Fruit fly (Drosophila melanogaster) whole organism, prepupa: ENCODE data around the gene RpS29.

ENCODE experiments used
- Blimp-1 ChIP-seq: fragments of 200-800 bp; sonication (Bioruptor generic); optimal IDR thresholded peaks from 3 replicates; lab custom pipeline; 2017; ENCODE audit warnings: missing biosample characterization, missing genetic modification characterization, mild to moderate bottlenecking, moderate library complexity, missing genetic modification reagents
- CG11294 ChIP-seq: fragments of 200-800 bp; sonication (Bioruptor generic); IDR thresholded peaks from 2 replicates; pipeline ENCODE4 v1.3.6; 2022; ENCODE audit warnings: missing biosample characterization, missing genetic modification characterization
- CG11762 ChIP-seq: fragments of 200-800 bp; sonication (Bioruptor generic); optimal IDR thresholded peaks from 3 replicates; lab custom pipeline; 2016; ENCODE audit warnings: missing biosample characterization, missing genetic modification characterization; ENCODE audit not compliant: insufficient read depth
- CG11902 ChIP-seq: fragments of 200-800 bp; sonication (Bioruptor generic); optimal IDR thresholded peaks from 3 replicates; lab custom pipeline; 2016; ENCODE audit warnings: missing biosample characterization, missing genetic modification characterization
- CG15336 ChIP-seq: fragments of 200-800 bp; sonication (Bioruptor generic); IDR thresholded peaks from 2 replicates; pipeline ENCODE4 v1.3.6; 2022; ENCODE audit warnings: missing biosample characterization, missing genetic modification characterization
- CG1621 ChIP-seq: fragments of 200-800 bp; sonication (Bioruptor generic); optimal IDR thresholded peaks from 3 replicates; lab custom pipeline; 2018; ENCODE audit warnings: missing biosample characterization, mild to moderate bottlenecking, missing genetic modification characterization
- CG16779 ChIP-seq: fragments of 200-800 bp; sonication (Bioruptor generic); optimal IDR thresholded peaks from 3 replicates; lab custom pipeline; 2017; ENCODE audit warnings: missing biosample characterization, mild to moderate bottlenecking, missing genetic modification characterization
- CG3032 ChIP-seq: fragments of 200-800 bp; optimal IDR thresholded peaks from 2 replicates; lab custom pipeline; 2019; ENCODE audit warnings: missing biosample characterization, mild to moderate bottlenecking, missing genetic modification characterization, moderate library complexity
- CG31627 ChIP-seq: fragments of 200-800 bp; sonication (Bioruptor generic); optimal IDR thresholded peaks from 3 replicates; lab custom pipeline; 2016; ENCODE audit warnings: missing biosample characterization, missing genetic modification characterization
- CG34406 ChIP-seq: fragments of 200-800 bp; sonication (Bioruptor generic); optimal IDR thresholded peaks from 3 replicates; lab custom pipeline; 2016; ENCODE audit warnings: missing biosample characterization, missing genetic modification characterization
- CG3919 ChIP-seq: fragments of 200-800 bp; sonication (Bioruptor generic); optimal IDR thresholded peaks from 3 replicates; lab custom pipeline; 2016; ENCODE audit warnings: missing biosample characterization, missing genetic modification characterization
- CG4318 ChIP-seq: fragments of 200-800 bp; sonication (Bioruptor generic); optimal IDR thresholded peaks from 3 replicates; lab custom pipeline; 2017; ENCODE audit warnings: missing biosample characterization, mild to moderate bottlenecking, missing genetic modification characterization
- CG6276 ChIP-seq: fragments of 200-800 bp; sonication (Bioruptor generic); optimal IDR thresholded peaks from 2 replicates; lab custom pipeline; 2017; ENCODE audit warnings: missing biosample characterization, mild to moderate bottlenecking, missing genetic modification characterization
- CG6808 ChIP-seq: fragments of 200-800 bp; sonication (Bioruptor generic); optimal IDR thresholded peaks from 3 replicates; lab custom pipeline; 2017; ENCODE audit warnings: missing biosample characterization, missing genetic modification characterization, mild to moderate bottlenecking, moderate library complexity, missing genetic modification reagents
- CG6854 ChIP-seq: fragments of 200-800 bp; sonication (Bioruptor generic); optimal IDR thresholded peaks from 2 replicates; lab custom pipeline; 2017; ENCODE audit warnings: missing biosample characterization, mild to moderate bottlenecking, missing genetic modification characterization
- CG7368 ChIP-seq: fragments of 200-800 bp; sonication (Bioruptor generic); optimal IDR thresholded peaks from 3 replicates; lab custom pipeline; 2016; ENCODE audit warnings: missing biosample characterization, missing genetic modification characterization
- CG8119 ChIP-seq: fragments of 200-800 bp; sonication (Bioruptor generic); IDR thresholded peaks from 3 replicates; pipeline ENCODE4 v1.3.6; 2022; ENCODE audit warnings: missing biosample characterization, missing genetic modification characterization
- CG9139 ChIP-seq: fragments of 200-800 bp; sonication (Bioruptor generic); optimal IDR thresholded peaks from 3 replicates; lab custom pipeline; 2017; ENCODE audit warnings: missing biosample characterization, mild to moderate bottlenecking, missing genetic modification characterization
- Eip78C ChIP-seq: fragments of 200-800 bp; sonication (Bioruptor generic); peaks from one replicate; lab custom pipeline; 2016; ENCODE audit warnings: missing biosample characterization, missing genetic modification characterization
- Eip93F ChIP-seq: fragments of 200-800 bp; sonication (Bioruptor generic); optimal IDR thresholded peaks from 2 replicates; lab custom pipeline; 2016; ENCODE audit warnings: missing biosample characterization, mild to moderate bottlenecking, missing genetic modification characterization
- Ets21C ChIP-seq: fragments of 200-800 bp; sonication (Bioruptor generic); optimal IDR thresholded peaks from 3 replicates; lab custom pipeline; 2016; ENCODE audit warnings: missing biosample characterization, missing genetic modification characterization
- Ets96B ChIP-seq: fragments of 200-800 bp; optimal IDR thresholded peaks from 2 replicates; lab custom pipeline; 2019; ENCODE audit warnings: missing biosample characterization, mild to moderate bottlenecking, missing genetic modification characterization, moderate library complexity
- Gug ChIP-seq: fragments of 200-800 bp; sonication (Bioruptor generic); IDR thresholded peaks from 2 replicates; pipeline ENCODE4 v1.3.6; 2022; ENCODE audit warnings: missing biosample characterization, missing genetic modification characterization
- Hr38 ChIP-seq: sonication (Bioruptor generic); optimal IDR thresholded peaks from 2 replicates; lab custom pipeline; 2016; ENCODE audit warnings: missing biosample characterization, missing genetic modification characterization
- Hr39 ChIP-seq: fragments of 200-800 bp; sonication (Bioruptor generic); optimal IDR thresholded peaks from 2 replicates; lab custom pipeline; 2016; ENCODE audit warnings: missing biosample characterization, missing genetic modification characterization
- Hr4 ChIP-seq: fragments of 200-800 bp; sonication (Bioruptor generic); optimal IDR thresholded peaks from 3 replicates; lab custom pipeline; 2016; ENCODE audit warnings: missing biosample characterization, missing genetic modification characterization
- Lpt ChIP-seq: fragments of 200-800 bp; sonication (Bioruptor generic); optimal IDR thresholded peaks from 3 replicates; lab custom pipeline; 2016; ENCODE audit warnings: missing biosample characterization, missing genetic modification characterization
- Met ChIP-seq: fragments of 200-800 bp; sonication (Bioruptor generic); optimal IDR thresholded peaks from 3 replicates; lab custom pipeline; 2016; ENCODE audit warnings: missing biosample characterization, missing genetic modification characterization
- Smox ChIP-seq: fragments of 200-800 bp; sonication (Bioruptor generic); optimal IDR thresholded peaks from 3 replicates; lab custom pipeline; 2016; ENCODE audit warnings: missing biosample characterization, missing genetic modification characterization
- achi ChIP-seq: fragments of 200-800 bp; sonication (Bioruptor generic); optimal IDR thresholded peaks from 3 replicates; lab custom pipeline; 2016; ENCODE audit warnings: missing biosample characterization, missing genetic modification characterization
- acj6 ChIP-seq: fragments of 200-800 bp; sonication (Bioruptor generic); optimal IDR thresholded peaks from 3 replicates; lab custom pipeline; 2016; ENCODE audit warnings: missing biosample characterization, missing genetic modification characterization
- cyc ChIP-seq: fragments of 200-800 bp; sonication (Bioruptor generic); optimal IDR thresholded peaks from 3 replicates; lab custom pipeline; 2016; ENCODE audit warnings: missing biosample characterization, missing genetic modification characterization
- dsx ChIP-seq: fragments of 200-800 bp; optimal IDR thresholded peaks from 3 replicates; lab custom pipeline; 2019; ENCODE audit warnings: missing biosample characterization, mild to moderate bottlenecking, missing genetic modification characterization, moderate library complexity; ENCODE audit not compliant: poor library complexity, severe bottlenecking
- eg ChIP-seq: fragments of 200-800 bp; sonication (Bioruptor generic); IDR thresholded peaks from 3 replicates; pipeline ENCODE4 v1.3.6; 2022; ENCODE audit warnings: missing biosample characterization, missing genetic modification characterization
- esn ChIP-seq: fragments of 200-800 bp; sonication (Bioruptor generic); optimal IDR thresholded peaks from 2 replicates; lab custom pipeline; 2016; ENCODE audit warnings: missing biosample characterization, mild to moderate bottlenecking, missing genetic modification characterization, moderate library complexity
- fd59A ChIP-seq: fragments of 200-800 bp; sonication (Bioruptor generic); optimal IDR thresholded peaks from 2 replicates; lab custom pipeline; 2017; ENCODE audit warnings: missing biosample characterization, mild to moderate bottlenecking, missing genetic modification characterization, missing genetic modification reagents
- lz ChIP-seq: fragments of 200-800 bp; sonication (Bioruptor generic); optimal IDR thresholded peaks from 3 replicates; lab custom pipeline; 2016; ENCODE audit warnings: missing biosample characterization, missing genetic modification characterization
- pdm3 ChIP-seq: fragments of 200-800 bp; sonication (Bioruptor generic); optimal IDR thresholded peaks from 3 replicates; lab custom pipeline; 2016; ENCODE audit warnings: missing biosample characterization, missing genetic modification characterization
- salr ChIP-seq, 2 experiments: fragments of 200-800 bp; sonication (Bioruptor generic); optimal IDR thresholded peaks; 3 replicates each; lab custom pipeline; 2016 to 2018; ENCODE audit warnings: missing biosample characterization in 2 of 2, missing genetic modification characterization in 2 of 2, mild to moderate bottlenecking in 1 of 2
- ss ChIP-seq, 2 experiments: fragments of 200-800 bp; sonication (Bioruptor generic); optimal IDR thresholded peaks; 2 replicates in 1 of 2; 3 replicates in 1 of 2; lab custom pipeline; 2017 to 2018; ENCODE audit warnings: mild to moderate bottlenecking in 2 of 2, missing biosample characterization in 2 of 2, missing genetic modification characterization in 2 of 2, moderate library complexity in 1 of 2
- vri ChIP-seq: fragments of 200-800 bp; sonication (Bioruptor generic); optimal IDR thresholded peaks from 3 replicates; lab custom pipeline; 2016; ENCODE audit warnings: missing biosample characterization, mild to moderate bottlenecking, missing genetic modification characterization

Gene RpS29

DNA sequence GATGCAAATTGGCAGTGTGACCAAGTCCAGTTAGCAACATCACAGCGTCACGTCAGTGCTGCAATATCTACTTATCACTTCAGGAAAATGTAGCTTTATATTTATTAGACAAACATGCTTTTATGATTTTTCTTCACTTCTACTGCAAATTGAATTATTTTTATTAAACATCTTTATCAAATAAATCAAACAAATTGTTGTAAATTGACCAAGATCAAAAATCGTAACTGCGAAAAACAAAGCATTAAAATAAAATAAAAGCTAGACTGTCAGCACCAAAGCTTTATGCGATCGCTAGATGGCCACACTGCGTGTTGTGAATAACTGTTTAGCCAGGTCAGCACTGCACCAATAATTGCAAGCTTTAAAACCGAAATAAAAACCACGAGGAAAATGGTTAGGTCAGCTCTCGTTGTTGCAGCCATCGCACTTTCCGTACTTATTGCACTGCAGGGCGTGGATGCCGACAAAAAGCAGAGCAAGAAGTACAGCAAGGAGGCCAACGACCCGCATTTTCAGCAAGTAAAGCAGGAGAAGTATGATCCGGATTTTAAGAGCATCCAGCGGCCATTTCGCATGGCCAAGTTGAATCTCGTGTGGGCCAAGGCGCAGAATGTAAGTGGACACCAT, 13.4 kb downstream of the RpS29 start, which contains the start of the genes CG12945 and CG8507 (continued):
- TF ChIP-seq Ets96B (tag; lab: Kevin White, UChicago) (peak; percentile 38), CG6854 (GFP tag; lab: Kevin White, UChicago) (no peak), CG34406 (GFP tag; lab: Kevin White, UChicago) (no peak), CG3919 (GFP tag; lab: Kevin White, UChicago) (no peak), Eip78C (GFP tag; lab: Kevin White, UChicago) (peak; percentile 83), Smox (GFP tag; lab: Kevin White, UChicago) (no peak), CG11294 (no peak), CG16779 (tag; lab: Kevin White, UChicago) (no peak), fd59A (no peak), esn (GFP tag; lab: Kevin White, UChicago) (peak; percentile 71), lz (GFP tag; lab: Kevin White, UChicago) (peak; percentile 65), Blimp-1 (GFP tag; lab: Kevin White, UChicago) (no peak), salr (GFP tag; optimal IDR thresholded peaks at IDR 0.05; lab: Kevin White, UChicago) (no peak), acj6 (GFP tag; lab: Kevin White, UChicago) (peak; percentile 47), CG9139 (no peak), CG15336 (no peak), CG6276 (no peak), pdm3 (GFP tag; lab: Kevin White, UChicago) (no peak), CG31627 (GFP tag; lab: Kevin White, UChicago) (peak; percentile 58), ss (GFP tag; optimal IDR thresholded peaks at IDR 0.05; lab: Kevin White, UChicago) (no peak), vri (GFP tag; lab: Kevin White, UChicago) (no peak), CG11762 (GFP tag; lab: Kevin White, UChicago) (no peak), Gug (GFP tag; lab: Robert Waterston, UW) (0 out of 2 replicates have a peak, but pooled peaks have one; percentile 9), CG8119 (no peak)
- TF ChIP-seq, all 60 proteins: peak for 14

DNA sequence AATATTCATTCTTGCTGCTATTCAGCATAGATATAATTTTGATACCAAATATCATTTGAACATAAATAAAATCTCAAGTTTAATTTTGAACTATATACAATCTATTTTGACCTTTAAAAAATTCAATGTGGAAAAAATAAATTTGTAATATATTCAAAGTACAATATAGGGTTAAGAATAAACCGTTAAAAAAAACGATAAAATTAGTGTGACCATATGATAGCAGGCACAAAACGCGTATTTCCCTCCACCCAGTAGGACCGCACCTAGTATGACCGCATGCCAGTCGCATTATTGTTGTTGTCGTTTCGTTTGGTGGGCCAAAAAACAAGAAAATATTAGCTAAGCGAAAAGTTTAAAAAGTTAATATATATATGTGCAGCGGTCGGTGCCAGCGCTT, 15.2 kb downstream of the RpS29 start, which contains the start of gene CG8516:
CG8516 (plus strand) TSS at position 278 of the 400 bp plus-strand sequence.
- TF ChIP-seq CG8119: peak; percentile 61; the same call in 2 of the 3 replicates
- TF ChIP-seq Eip78C (GFP tag; lab: Kevin White, UChicago): peak; percentile 79
- TF ChIP-seq CG7368: no peak
- peak; percentile 70 for TF ChIP-seq CG15336
- TF ChIP-seq Eip93F (GFP tag; lab: Kevin White, UChicago): no peak
- no peak for TF ChIP-seq Smox (GFP tag; lab: Kevin White, UChicago)
- no peak for TF ChIP-seq Ets21C (GFP tag; lab: Kevin White, UChicago)
- TF ChIP-seq eg: peak; percentile 25; the same call in 1 of the 3 replicates
- no peak for TF ChIP-seq pdm3 (GFP tag; lab: Kevin White, UChicago)
- TF ChIP-seq acj6 (GFP tag; lab: Kevin White, UChicago): peak; percentile 11
- TF ChIP-seq CG1621 (tag; lab: Kevin White, UChicago): no peak
- peak; percentile 41 for TF ChIP-seq esn (GFP tag; lab: Kevin White, UChicago)
- TF ChIP-seq CG31627 (GFP tag; lab: Kevin White, UChicago): peak; percentile 19
- TF ChIP-seq salr (GFP tag; optimal IDR thresholded peaks at IDR 0.05; lab: Kevin White, UChicago): no peak
- TF ChIP-seq, all 60 proteins: peak for 7

DNA sequence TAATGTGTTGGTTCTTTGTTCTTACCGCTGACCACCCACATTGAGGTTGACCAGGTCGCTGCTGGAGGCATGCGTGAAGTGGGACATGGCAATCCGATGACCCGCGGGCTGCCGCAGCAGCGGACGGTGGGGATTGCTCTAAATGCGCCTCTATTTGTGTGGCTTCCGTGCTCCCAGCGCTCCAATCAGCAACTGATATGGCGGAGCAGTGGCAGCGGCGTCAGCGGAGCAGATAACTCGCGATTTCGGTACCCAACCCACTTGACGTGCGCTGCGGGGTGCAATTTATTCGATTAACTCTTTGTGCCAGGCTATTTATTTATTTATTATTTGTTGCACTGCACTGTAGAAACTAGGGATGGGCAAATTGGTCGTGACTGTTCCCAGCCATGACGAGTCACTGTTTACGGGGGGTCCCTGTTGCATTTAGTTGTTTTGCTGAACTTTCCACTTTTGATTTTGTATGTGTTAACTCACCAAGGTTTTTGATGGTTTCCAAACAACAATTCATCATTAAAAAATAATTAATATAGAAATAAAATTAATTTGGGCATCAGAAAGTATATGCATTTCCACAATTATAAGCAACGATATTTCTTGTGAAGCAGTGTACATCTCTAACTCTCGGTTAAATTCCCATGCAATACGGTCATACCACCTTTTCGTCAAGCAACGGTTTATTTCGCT, 22.9 kb downstream of the RpS29 start, which contains the start of the genes CG9467 and CG8526:
CG9467 (minus strand) TSS at position 383 of the 687 bp plus-strand sequence.
CG8526 (plus strand) TSS at position 637 of the 687 bp plus-strand sequence.
- TF ChIP-seq CG11902: peak; percentile 49
- no peak for TF ChIP-seq Hr38
- peak; percentile 60 for TF ChIP-seq CG34406 (GFP tag; lab: Kevin White, UChicago)
- TF ChIP-seq esn (GFP tag; lab: Kevin White, UChicago): peak; percentile 69
- TF ChIP-seq cyc: peak; percentile 61
- TF ChIP-seq Met (GFP tag; lab: Kevin White, UChicago): no peak
- peak; percentile 52 for TF ChIP-seq Hr39 (GFP tag; lab: Kevin White, UChicago)
- no peak for TF ChIP-seq fd59A
- peak; percentile 47; the same call in 1 of the 3 replicates for TF ChIP-seq eg
- peak; percentile 59 for TF ChIP-seq acj6 (GFP tag; lab: Kevin White, UChicago)
- TF ChIP-seq CG4318 (GFP tag; lab: Kevin White, UChicago): no peak
- peak; percentile 65 for TF ChIP-seq dsx (GFP tag; lab: Kevin White, UChicago)
- TF ChIP-seq CG11294: no peak; the same call in 1 of the 2 replicates
- TF ChIP-seq Hr4 (GFP tag; lab: Kevin White, UChicago): no peak
- peak; percentile 64 for TF ChIP-seq CG3032 (tag; lab: Kevin White, UChicago)
- no peak for TF ChIP-seq CG6808 (GFP tag; lab: Kevin White, UChicago)
- peak; percentile 50 for TF ChIP-seq Ets96B (tag; lab: Kevin White, UChicago)
- TF ChIP-seq achi: no peak
- TF ChIP-seq CG15336: 0 out of 2 replicates have a peak, but pooled peaks have one; percentile 23
- peak; percentile 67 for TF ChIP-seq lz (GFP tag; lab: Kevin White, UChicago)
- TF ChIP-seq CG6854 (GFP tag; lab: Kevin White, UChicago): peak; percentile 31
- no peak for TF ChIP-seq ss (GFP tag; optimal IDR thresholded peaks at IDR 0.05; lab: Kevin White, UChicago)
- no peak for TF ChIP-seq Gug (GFP tag; lab: Robert Waterston, UW)
- no peak for TF ChIP-seq CG1621 (tag; lab: Kevin White, UChicago)
- TF ChIP-seq Blimp-1 (GFP tag; lab: Kevin White, UChicago): peak; percentile 29
- TF ChIP-seq Lpt (GFP tag; lab: Kevin White, UChicago): no peak
